Worm (Caenorhabditis elegans): ENCODE results near the gene ben-1.

Gene ben-1

ce11 chrIII:3553349-3553748 lies 11.9 kb upstream of the ben-1 start, which contains the start of gene C54C6.4:
Gene C54C6.4 (plus strand): TSS chrIII:3553649.
- TF ChIP-seq fkh-2 (tag; optimal IDR thresholded peaks at IDR 0.05) (no peak), hmg-11 (tag; optimal IDR thresholded peaks at IDR 0.05) (no peak), unc-39 (tag; optimal IDR thresholded peaks at IDR 0.05) (no peak), nhr-77 (tag; optimal IDR thresholded peaks at IDR 0.05) (no peak), elt-1 (tag; optimal IDR thresholded peaks at IDR 0.05) (no peak), nhr-67 (tag; optimal IDR thresholded peaks at IDR 0.05) (no peak), nhr-12 (tag; optimal IDR thresholded peaks at IDR 0.05) (no peak), nhr-25 (tag; optimal IDR thresholded peaks at IDR 0.05) (no peak), pqm-1 (tag; optimal IDR thresholded peaks at IDR 0.05) (no peak), unc-62 (GFP tag; optimal IDR thresholded peaks at IDR 0.05) (no peak), tbx-2 (tag; optimal IDR thresholded peaks at IDR 0.05) (no peak), skn-1 (tag; optimal IDR thresholded peaks at IDR 0.05) (no peak), elt-3 (tag; optimal IDR thresholded peaks at IDR 0.05) (no peak), snpc-4 (tag; optimal IDR thresholded peaks at IDR 0.05) (no peak), ceh-82 (tag; optimal IDR thresholded peaks at IDR 0.05) (no peak), egl-27 (tag; optimal IDR thresholded peaks at IDR 0.05) (no peak), lin-39 (tag; optimal IDR thresholded peaks at IDR 0.05) (no peak)

DNA sequence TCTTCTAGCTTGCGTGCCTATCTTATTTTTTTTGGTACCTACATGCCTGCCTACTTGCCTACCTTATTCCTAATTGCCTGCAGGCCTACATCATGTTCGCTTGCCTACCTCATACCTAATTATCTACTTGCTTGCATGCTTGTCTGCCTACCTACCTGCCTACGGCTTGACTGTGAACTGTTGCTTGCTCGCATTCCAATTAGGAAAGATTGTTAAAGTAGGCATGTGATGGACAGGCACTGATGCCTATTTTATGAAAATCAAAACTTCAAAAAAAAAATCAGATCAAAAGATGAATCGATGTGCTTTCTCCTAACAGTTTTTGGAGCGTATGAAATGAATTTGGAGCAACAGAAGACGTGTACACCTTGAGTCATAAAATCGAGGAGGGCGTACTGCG lies 8.9 kb upstream of the ben-1 start:
- TF ChIP-seq tbx-2 (tag; optimal IDR thresholded peaks at IDR 0.05) (no peak), ZK546.5 (tag; optimal IDR thresholded peaks at IDR 0.05) (no peak), elt-1 (tag; optimal IDR thresholded peaks at IDR 0.05) (no peak), mml-1 (tag; optimal IDR thresholded peaks at IDR 0.05) (no peak), sea-2 (GFP tag; optimal IDR thresholded peaks at IDR 0.05) (no peak), ztf-4 (tag; optimal IDR thresholded peaks at IDR 0.05) (no peak), nhr-237 (tag; optimal IDR thresholded peaks at IDR 0.05) (no peak), hmg-11 (tag; optimal IDR thresholded peaks at IDR 0.05) (no peak), egl-27 (tag; optimal IDR thresholded peaks at IDR 0.05) (no peak), ama-1 (optimal IDR thresholded peaks at IDR 0.05) (no peak), aly-2 (tag; optimal IDR thresholded peaks at IDR 0.05) (no peak), unc-62 (GFP tag; optimal IDR thresholded peaks at IDR 0.05) (no peak), elt-3 (tag; optimal IDR thresholded peaks at IDR 0.05) (no peak), lin-39 (tag; optimal IDR thresholded peaks at IDR 0.05) (no peak), nhr-25 (tag; optimal IDR thresholded peaks at IDR 0.05) (no peak)

ce11 chrIII:3549750-3550149 lies 8.3 kb upstream of the ben-1 start, which contains the start of gene C54C6.5:
Gene C54C6.5 (minus strand): TSS chrIII:3549850.
- TF ChIP-seq nhr-11 (tag; optimal IDR thresholded peaks at IDR 0.05) (no peak), lsy-12 (tag; optimal IDR thresholded peaks at IDR 0.05) (no peak), ceh-82 (tag; optimal IDR thresholded peaks at IDR 0.05) (no peak), unc-62 (GFP tag; optimal IDR thresholded peaks at IDR 0.05) (no peak), nhr-77 (tag; optimal IDR thresholded peaks at IDR 0.05) (no peak), ceh-16 (tag; optimal IDR thresholded peaks at IDR 0.05) (no peak), nhr-28 (tag; optimal IDR thresholded peaks at IDR 0.05) (no peak), ceh-28 (tag; optimal IDR thresholded peaks at IDR 0.05) (no peak), fkh-10 (GFP tag; optimal IDR thresholded peaks at IDR 0.05) (no peak), pqm-1 (tag; optimal IDR thresholded peaks at IDR 0.05) (no peak), eor-1 (tag; optimal IDR thresholded peaks at IDR 0.05) (no peak), nhr-67 (tag; optimal IDR thresholded peaks at IDR 0.05) (no peak)

DNA sequence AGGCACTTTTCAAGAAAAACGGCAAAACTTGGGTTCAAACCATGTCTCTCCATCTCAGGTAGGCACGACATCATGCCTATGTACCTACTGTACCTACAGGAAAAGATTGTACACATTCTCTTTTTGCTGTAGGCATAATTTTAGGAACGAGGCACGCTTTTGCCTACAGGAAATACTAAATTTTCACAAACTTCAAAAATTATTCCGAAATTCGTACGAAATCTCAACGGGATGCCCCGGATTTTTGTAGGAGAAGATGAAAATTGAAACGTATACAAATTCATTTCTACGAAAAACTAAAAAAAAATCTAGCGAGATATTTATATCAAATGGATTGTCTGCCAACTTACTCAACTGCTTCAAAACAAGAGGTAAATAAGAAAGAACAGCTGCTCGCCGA lies 6.6 kb upstream of the ben-1 start, which contains the start of gene C54C6.11:
TSS of gene C54C6.11 (plus strand) at position 301 of the 400 bp plus-strand sequence.
- TF ChIP-seq nfya-1 (tag; optimal IDR thresholded peaks at IDR 0.05; ENCODE audit: insufficient read depth) (no peak), lin-39 (tag; optimal IDR thresholded peaks at IDR 0.05) (no peak), R02D3.7 (tag; optimal IDR thresholded peaks at IDR 0.05) (no peak), ztf-11 (tag; optimal IDR thresholded peaks at IDR 0.05) (no peak), pqm-1 (tag; optimal IDR thresholded peaks at IDR 0.05) (no peak), ama-1 (optimal IDR thresholded peaks at IDR 0.05) (no peak)

DNA sequence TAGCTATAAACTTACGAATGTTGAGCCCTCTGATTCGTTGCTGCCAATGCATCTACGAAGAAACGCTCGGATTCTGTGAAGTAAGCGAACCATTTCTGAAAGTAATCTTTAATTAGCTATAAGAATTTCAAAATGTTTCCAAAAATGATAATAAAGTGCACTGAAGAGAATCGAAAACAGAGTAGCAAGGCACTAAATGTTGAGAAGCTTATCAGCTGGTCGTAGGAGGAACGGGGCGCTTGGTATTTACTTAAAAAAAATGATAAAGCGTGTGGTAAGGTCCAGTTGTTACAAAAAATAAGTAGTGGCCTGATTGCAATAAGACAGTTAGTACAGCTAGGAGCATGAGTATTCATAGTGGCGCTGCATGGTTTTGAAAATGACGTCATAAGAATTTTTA lies 4.9 kb upstream of the ben-1 start, which contains the start of gene C54C6.7:
TSS of gene C54C6.7 (minus strand) at position 101 of the 400 bp plus-strand sequence.
- TF ChIP-seq fkh-10 (GFP tag; optimal IDR thresholded peaks at IDR 0.05) (no peak), fos-1 (tag; optimal IDR thresholded peaks at IDR 0.05) (no peak), R02D3.7 (tag; optimal IDR thresholded peaks at IDR 0.05) (no peak), nhr-43 (tag; optimal IDR thresholded peaks at IDR 0.05; ENCODE audit: poor library complexity, severe bottlenecking) (no peak), nhr-67 (tag; optimal IDR thresholded peaks at IDR 0.05) (no peak), lin-15B (tag; optimal IDR thresholded peaks at IDR 0.05) (no peak), ZK546.5 (tag; optimal IDR thresholded peaks at IDR 0.05) (no peak), snpc-4 (tag; optimal IDR thresholded peaks at IDR 0.05) (no peak)

All from whole organism, L3 larva.